Fruit fly (Drosophila melanogaster) whole organism, embryonic: Measurements from ENCODE around the gene CG14054.

Experiments
- B-H2 ChIP-seq: fragments of 200-800 bp; sonication (Bioruptor generic); optimal IDR thresholded peaks from 2 replicates; lab custom pipeline; 2018; ENCODE audit warnings: missing biosample characterization, mild to moderate bottlenecking, missing genetic modification characterization
- CG1024 ChIP-seq: fragments of 200-800 bp; sonication (Bioruptor generic); IDR thresholded peaks from 2 replicates; pipeline ENCODE4 v1.3.6; 2022; ENCODE audit warnings: missing biosample characterization, missing genetic modification characterization
- CG10321 ChIP-seq: fragments of 200-800 bp; sonication (Bioruptor generic); IDR thresholded peaks from 2 replicates; pipeline ENCODE4 v1.3.6; 2022; ENCODE audit warnings: missing biosample characterization, missing genetic modification characterization
- CG10654 ChIP-seq: fragments of 200-800 bp; sonication (Bioruptor generic); optimal IDR thresholded peaks from 2 replicates; lab custom pipeline; 2016; ENCODE audit warnings: missing biosample characterization, missing genetic modification characterization
- CG14860 ChIP-seq: fragments of 200-800 bp; sonication (Bioruptor generic); IDR thresholded peaks from 3 replicates; pipeline ENCODE4 v1.3.6; 2022; ENCODE audit warnings: missing biosample characterization, missing genetic modification characterization; ENCODE audit not compliant: partially characterized antibody
- CG15011 ChIP-seq: fragments of 200-800 bp; sonication (Bioruptor generic); optimal IDR thresholded peaks from 3 replicates; lab custom pipeline; 2018; ENCODE audit warnings: missing biosample characterization, mild to moderate bottlenecking, missing genetic modification characterization
- CG17361 ChIP-seq: fragments of 200-800 bp; sonication (Bioruptor generic); IDR thresholded peaks from 3 replicates; pipeline ENCODE4 v1.3.6; 2022; ENCODE audit warnings: missing biosample characterization, missing genetic modification characterization
- CG1832 ChIP-seq: fragments of 200-800 bp; sonication (Bioruptor generic); optimal IDR thresholded peaks from 2 replicates; lab custom pipeline; 2017; ENCODE audit warnings: missing biosample characterization, mild to moderate bottlenecking, missing genetic modification characterization, inconsistent platforms
- CG30403 ChIP-seq: fragments of 200-800 bp; sonication (Bioruptor generic); optimal IDR thresholded peaks from 3 replicates; lab custom pipeline; 2016; ENCODE audit warnings: missing biosample characterization, missing genetic modification characterization
- CG34376 ChIP-seq: fragments of 200-800 bp; sonication (Bioruptor generic); optimal IDR thresholded peaks from 2 replicates; lab custom pipeline; 2018; ENCODE audit warnings: missing biosample characterization, mild to moderate bottlenecking, missing genetic modification characterization
- CG5953 ChIP-seq: fragments of 200-800 bp; sonication (Bioruptor generic); IDR thresholded peaks from 2 replicates; pipeline ENCODE4 v1.3.6; 2022; ENCODE audit warnings: missing biosample characterization, missing genetic modification characterization
- CG6175 ChIP-seq: fragments of 200-800 bp; sonication (Bioruptor generic); IDR thresholded peaks from 3 replicates; pipeline ENCODE4 v1.3.6; 2022; ENCODE audit warnings: missing biosample characterization, missing genetic modification characterization
- CG6272 ChIP-seq: fragments of 200-800 bp; sonication (Bioruptor generic); IDR thresholded peaks from 2 replicates; pipeline ENCODE4 v1.3.6; 2022; ENCODE audit warnings: missing biosample characterization, missing genetic modification characterization
- CG6683 ChIP-seq: fragments of 200-800 bp; sonication (Bioruptor generic); optimal IDR thresholded peaks from 2 replicates; lab custom pipeline; 2017; ENCODE audit warnings: missing biosample characterization, mild to moderate bottlenecking, missing genetic modification characterization, missing genetic modification reagents
- CG7928 ChIP-seq: fragments of 200-800 bp; sonication (Bioruptor generic); optimal IDR thresholded peaks from 2 replicates; lab custom pipeline; 2017; ENCODE audit warnings: missing biosample characterization, mild to moderate bottlenecking, missing genetic modification characterization
- CG7987 ChIP-seq: fragments of 200-800 bp; sonication (Bioruptor generic); optimal IDR thresholded peaks from 2 replicates; lab custom pipeline; 2018; ENCODE audit warnings: missing biosample characterization, mild to moderate bottlenecking, missing genetic modification characterization, moderate library complexity
- CG9437 ChIP-seq: fragments of 200-800 bp; sonication (Bioruptor generic); optimal IDR thresholded peaks from 2 replicates; lab custom pipeline; 2018; ENCODE audit warnings: missing biosample characterization, mild to moderate bottlenecking, missing genetic modification characterization
- Dad ChIP-seq: fragments of 200-800 bp; sonication (Bioruptor generic); optimal IDR thresholded peaks from 3 replicates; lab custom pipeline; 2016; ENCODE audit warnings: missing biosample characterization, missing genetic modification characterization
- Dip3 ChIP-seq: fragments of 200-800 bp; sonication (Bioruptor generic); optimal IDR thresholded peaks from 3 replicates; lab custom pipeline; 2016; ENCODE audit warnings: missing biosample characterization, missing genetic modification characterization
- Fer1 ChIP-seq: fragments of 200-800 bp; sonication (Bioruptor generic); optimal IDR thresholded peaks from 2 replicates; lab custom pipeline; 2017; ENCODE audit warnings: missing biosample characterization, mild to moderate bottlenecking, missing genetic modification characterization
- Fer3 ChIP-seq: fragments of 200-800 bp; sonication (Bioruptor generic); optimal IDR thresholded peaks from 2 replicates; lab custom pipeline; 2018; ENCODE audit warnings: missing biosample characterization, mild to moderate bottlenecking, missing genetic modification characterization, moderate library complexity
- HHEX ChIP-seq: fragments of 200-800 bp; sonication (Bioruptor generic); optimal IDR thresholded peaks from 3 replicates; lab custom pipeline; 2017; ENCODE audit warnings: missing biosample characterization, mild to moderate bottlenecking, missing genetic modification characterization, missing genetic modification reagents
- HmgZ ChIP-seq: fragments of 200-800 bp; sonication (Bioruptor generic); optimal IDR thresholded peaks from 2 replicates; lab custom pipeline; 2018; ENCODE audit warnings: missing biosample characterization, mild to moderate bottlenecking, missing genetic modification characterization
- MTF-1 ChIP-seq: fragments of 200-800 bp; sonication (Bioruptor generic); optimal IDR thresholded peaks from 2 replicates; lab custom pipeline; 2018; ENCODE audit warnings: missing biosample characterization, mild to moderate bottlenecking, missing genetic modification characterization, borderline replicate concordance
- Meics ChIP-seq: fragments of 200-800 bp; sonication (Bioruptor generic); optimal IDR thresholded peaks from 2 replicates; lab custom pipeline; 2017; ENCODE audit warnings: missing biosample characterization, mild to moderate bottlenecking, missing genetic modification characterization
- Mrtf ChIP-seq: fragments of 200-800 bp; sonication (Bioruptor generic); IDR thresholded peaks from 3 replicates; pipeline ENCODE4 v1.3.6; 2022; ENCODE audit warnings: missing biosample characterization, missing genetic modification characterization
- NfI ChIP-seq: fragments of 200-800 bp; sonication (Bioruptor generic); optimal IDR thresholded peaks from 3 replicates; lab custom pipeline; 2018; ENCODE audit warnings: missing biosample characterization, mild to moderate bottlenecking, missing genetic modification characterization, moderate library complexity
- PHDP ChIP-seq: fragments of 200-800 bp; sonication (Bioruptor generic); optimal IDR thresholded peaks from 3 replicates; lab custom pipeline; 2018; ENCODE audit warnings: missing biosample characterization, mild to moderate bottlenecking, missing genetic modification characterization, moderate library complexity
- al ChIP-seq: fragments of 200-800 bp; sonication (Bioruptor generic); IDR thresholded peaks from 2 replicates; pipeline ENCODE4 v1.3.6; 2022; ENCODE audit warnings: missing biosample characterization, missing genetic modification characterization
- caup ChIP-seq: fragments of 200-800 bp; sonication (Bioruptor generic); optimal IDR thresholded peaks from 3 replicates; lab custom pipeline; 2017; ENCODE audit warnings: missing biosample characterization, mild to moderate bottlenecking, missing genetic modification characterization, moderate library complexity; ENCODE audit not compliant: severe bottlenecking
- chinmo ChIP-seq: fragments of 200-800 bp; sonication (Bioruptor generic); IDR thresholded peaks from 4 replicates; pipeline ENCODE4 v1.3.6; 2022; ENCODE audit warnings: missing biosample characterization, missing genetic modification characterization; ENCODE audit not compliant: partially characterized antibody
- chm ChIP-seq: fragments of 200-800 bp; sonication (Bioruptor generic); IDR thresholded peaks from 2 replicates; pipeline ENCODE4 v1.3.6; 2022; ENCODE audit warnings: missing biosample characterization, missing genetic modification characterization
- ci ChIP-seq: fragments of 200-800 bp; sonication (Bioruptor generic); IDR thresholded peaks from 3 replicates; pipeline ENCODE4 v1.3.6; 2022; ENCODE audit warnings: missing biosample characterization, missing genetic modification characterization
- da ChIP-seq: fragments of 200-800 bp; sonication (Bioruptor generic); optimal IDR thresholded peaks from 2 replicates; lab custom pipeline; 2016; ENCODE audit warnings: missing biosample characterization, missing genetic modification characterization
- danr ChIP-seq: fragments of 200-800 bp; sonication (Bioruptor generic); IDR thresholded peaks from 2 replicates; pipeline ENCODE4 v1.3.6; 2022; ENCODE audit warnings: missing biosample characterization, missing genetic modification characterization
- fru ChIP-seq: fragments of >200 bp; optimal IDR thresholded peaks from 2 replicates; lab custom pipeline; 2017
- gcm ChIP-seq: fragments of 200-800 bp; sonication (Bioruptor generic); optimal IDR thresholded peaks from 2 replicates; lab custom pipeline; 2019; ENCODE audit warnings: missing biosample characterization, mild to moderate bottlenecking, missing genetic modification characterization, moderate library complexity
- gcm2 ChIP-seq: fragments of 200-800 bp; sonication (Bioruptor generic); optimal IDR thresholded peaks from 2 replicates; lab custom pipeline; 2016; ENCODE audit warnings: missing biosample characterization, missing genetic modification characterization
- hb ChIP-seq: fragments of 200-800 bp; sonication (Bioruptor generic); IDR thresholded peaks from 3 replicates; pipeline ENCODE4 v1.3.6; 2022; ENCODE audit warnings: missing biosample characterization, missing genetic modification characterization; ENCODE audit not compliant: partially characterized antibody
- ken ChIP-seq: fragments of 200-800 bp; sonication (Bioruptor generic); IDR thresholded peaks from 3 replicates; pipeline ENCODE4 v1.3.6; 2022; ENCODE audit warnings: missing biosample characterization, missing genetic modification characterization
- klu ChIP-seq: fragments of 200-800 bp; sonication (Bioruptor generic); IDR thresholded peaks from 2 replicates; pipeline ENCODE4 v1.3.6; 2022; ENCODE audit warnings: missing biosample characterization, missing genetic modification characterization
- mirr ChIP-seq: fragments of 200-800 bp; sonication (Bioruptor generic); optimal IDR thresholded peaks from 3 replicates; lab custom pipeline; 2018; ENCODE audit warnings: missing biosample characterization, mild to moderate bottlenecking, missing genetic modification characterization
- otp ChIP-seq: fragments of 200-800 bp; sonication (Bioruptor generic); IDR thresholded peaks from 3 replicates; pipeline ENCODE4, ENCODE4 v1.3.6; 2022; ENCODE audit warnings: missing biosample characterization, missing genetic modification characterization
- p53 ChIP-seq: fragments of 200-800 bp; sonication (Bioruptor generic); optimal IDR thresholded peaks from 2 replicates; lab custom pipeline; 2016; ENCODE audit warnings: missing biosample characterization, missing genetic modification characterization
- pho ChIP-seq: fragments of 200-800 bp; sonication (Bioruptor generic); optimal IDR thresholded peaks from 2 replicates; lab custom pipeline; 2016; ENCODE audit warnings: missing biosample characterization, missing genetic modification characterization
- pum ChIP-seq: fragments of 200-800 bp; sonication (Bioruptor generic); optimal IDR thresholded peaks from 2 replicates; lab custom pipeline; 2016; ENCODE audit warnings: missing biosample characterization, missing genetic modification characterization
- rib ChIP-seq: fragments of 200-800 bp; sonication (Bioruptor generic); IDR thresholded peaks from 2 replicates; pipeline ENCODE4 v1.3.6; 2022; ENCODE audit warnings: missing biosample characterization, missing genetic modification characterization
- so ChIP-seq: fragments of 200-800 bp; sonication (Bioruptor generic); IDR thresholded peaks from 3 replicates; pipeline ENCODE4 v1.3.6; 2022; ENCODE audit warnings: missing biosample characterization, missing genetic modification characterization
- tup ChIP-seq: fragments of 200-800 bp; sonication (Bioruptor generic); optimal IDR thresholded peaks from 2 replicates; lab custom pipeline; 2016; ENCODE audit warnings: missing biosample characterization, mild to moderate bottlenecking, missing genetic modification characterization, moderate library complexity
- tx ChIP-seq: fragments of 200-800 bp; sonication (Bioruptor generic); optimal IDR thresholded peaks from 2 replicates; lab custom pipeline; 2016; ENCODE audit warnings: missing biosample characterization, missing genetic modification characterization
- usp ChIP-seq: fragments of >200 bp; optimal IDR thresholded peaks from 2 replicates; lab custom pipeline; 2017; ENCODE audit warnings: missing biosample characterization, missing genetic modification characterization

Gene CG14054

DNA sequence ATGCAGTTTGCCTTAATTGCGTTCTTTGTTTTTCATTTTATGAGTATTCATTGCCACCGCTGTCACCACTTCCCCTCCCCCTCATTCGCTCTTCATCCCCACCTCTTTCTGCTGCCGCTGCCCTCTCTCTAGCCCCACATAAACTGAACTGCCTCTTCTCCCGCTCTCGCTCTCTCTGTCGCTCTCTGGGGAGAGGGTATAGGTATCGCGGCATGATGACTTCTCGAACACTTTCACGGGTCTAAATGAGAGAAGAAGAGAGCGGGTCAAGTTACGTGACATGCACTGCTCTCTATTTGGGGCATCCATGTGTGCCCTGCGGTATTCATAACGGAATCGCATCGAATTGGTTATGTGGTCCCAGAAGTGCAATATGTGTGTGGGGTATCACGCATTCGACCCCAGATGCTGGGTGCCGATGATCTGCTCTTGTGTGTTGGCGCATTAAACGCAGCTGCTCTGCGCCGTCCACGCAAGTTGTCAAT lies 17.6 kb upstream of the CG14054 start (continued):
- peak; percentile 34 for TF ChIP-seq CG15011 (GFP tag; lab: Kevin White, UChicago)
- peak; percentile 67 for TF ChIP-seq da (GFP tag; lab: Kevin White, UChicago)
- TF ChIP-seq pum: peak; percentile 82
- peak; percentile 71 for TF ChIP-seq CG9437
- TF ChIP-seq B-H2: no peak
- TF ChIP-seq CG30403 (GFP tag; lab: Kevin White, UChicago): peak; percentile 77
- TF ChIP-seq usp (GFP tag; lab: Kevin White, UChicago): no peak
- no peak for TF ChIP-seq hb (GFP tag; lab: Robert Waterston, UW)
- TF ChIP-seq CG6683 (GFP tag; lab: Kevin White, UChicago): peak; percentile 66
- TF ChIP-seq Fer3 (tag; lab: Kevin White, UChicago): peak; percentile 56
- TF ChIP-seq CG34376 (GFP tag; lab: Kevin White, UChicago): no peak
- peak; percentile 71; the same call in 3 of the 4 replicates for TF ChIP-seq chinmo (GFP tag; lab: Robert Waterston, UW)
- peak; percentile 22 for TF ChIP-seq p53 (GFP tag; lab: Kevin White, UChicago)
- peak; percentile 68 for TF ChIP-seq Meics
- peak; percentile 31 for TF ChIP-seq tup (GFP tag; lab: Kevin White, UChicago)
- peak; percentile 60; the same call in 1 of the 2 replicates for TF ChIP-seq rib (GFP tag; lab: Robert Waterston, UW)
- peak; percentile 73 for TF ChIP-seq Dad (GFP tag; lab: Kevin White, UChicago)
- TF ChIP-seq CG6175 (GFP tag; lab: Robert Waterston, UW): 0 out of 3 replicates have a peak, but pooled peaks have one; percentile 37
- peak; percentile 32 for TF ChIP-seq gcm2 (GFP tag; lab: Kevin White, UChicago)
- peak; percentile 90 for TF ChIP-seq ci (GFP tag; lab: Robert Waterston, UW)
- peak; percentile 75 for TF ChIP-seq HmgZ (tag; lab: Kevin White, UChicago)
- peak; percentile 73 for TF ChIP-seq HHEX (GFP tag; lab: Kevin White, UChicago)
- no peak for TF ChIP-seq fru (lab: Kevin White, UChicago)
- peak; percentile 92 for TF ChIP-seq so (GFP tag; lab: Robert Waterston, UW)
- TF ChIP-seq pho (GFP tag; lab: Kevin White, UChicago): peak; percentile 70
- TF ChIP-seq CG14860 (GFP tag; lab: Robert Waterston, UW): no peak
- peak; percentile 84 for TF ChIP-seq PHDP (tag; lab: Kevin White, UChicago)
- peak; percentile 66; the same call in 1 of the 3 replicates for TF ChIP-seq otp
- peak; percentile 64 for TF ChIP-seq al (GFP tag; lab: Robert Waterston, UW)
- peak; percentile 81 for TF ChIP-seq tx (GFP tag; lab: Kevin White, UChicago)
- peak; percentile 34; the same call in 1 of the 2 replicates for TF ChIP-seq CG10321 (GFP tag; lab: Robert Waterston, UW)
- peak; percentile 65 for TF ChIP-seq caup
- TF ChIP-seq danr (GFP tag; lab: Robert Waterston, UW): peak; percentile 55; the same call in 1 of the 2 replicates
- peak; percentile 50 for TF ChIP-seq MTF-1 (GFP tag; lab: Kevin White, UChicago)
- TF ChIP-seq ken (GFP tag; lab: Robert Waterston, UW): peak; percentile 89
- peak; percentile 63 for TF ChIP-seq CG17361
- TF ChIP-seq Dip3 (GFP tag; lab: Kevin White, UChicago): peak; percentile 60
- TF ChIP-seq gcm (GFP tag; lab: Kevin White, UChicago): peak; percentile 78
- peak; percentile 79 for TF ChIP-seq Fer1 (GFP tag; lab: Kevin White, UChicago)
- peak; percentile 78 for TF ChIP-seq NfI (GFP tag; lab: Kevin White, UChicago)
- TF ChIP-seq klu (GFP tag; lab: Robert Waterston, UW): peak; percentile 63
- TF ChIP-seq CG1024 (GFP tag; lab: Robert Waterston, UW): peak; percentile 42; the same call in 1 of the 2 replicates
- TF ChIP-seq CG1832 (GFP tag; lab: Kevin White, UChicago): peak; percentile 7
- TF ChIP-seq CG7987 (GFP tag; lab: Kevin White, UChicago): peak; percentile 49
- peak; percentile 82 for TF ChIP-seq chm (GFP tag; lab: Robert Waterston, UW)
- peak; percentile 68 for TF ChIP-seq CG6272 (GFP tag; lab: Robert Waterston, UW)
- peak; percentile 74 for TF ChIP-seq CG5953 (GFP tag; lab: Robert Waterston, UW)
- peak; percentile 18 for TF ChIP-seq CG7928 (GFP tag; lab: Kevin White, UChicago)
- no peak for TF ChIP-seq mirr (GFP tag; lab: Kevin White, UChicago)
- peak; percentile 63 for TF ChIP-seq CG10654 (GFP tag; lab: Kevin White, UChicago)
- peak; percentile 80; the same call in 2 of the 3 replicates for TF ChIP-seq Mrtf
